Fruit fly (Drosophila melanogaster): Measurements from ENCODE around the gene Alg14.

dm6 chrX:15499996-15500904 is 28.3 kb downstream of the Alg14 start:
- TF ChIP-seq CG8159 (tag; optimal IDR thresholded peaks at IDR 0.05) = no peak
- TF ChIP-seq CG10348 (GFP tag; IDR thresholded peaks at IDR 0.05) = no peak
- no peak for TF ChIP-seq gl (tag; optimal IDR thresholded peaks at IDR 0.05)
- TF ChIP-seq D1 (tag; optimal IDR thresholded peaks at IDR 0.05) = no peak
- TF ChIP-seq CG13204 (GFP tag; optimal IDR thresholded peaks at IDR 0.05) = no peak
- TF ChIP-seq Pif1A (GFP tag; optimal IDR thresholded peaks at IDR 0.05) = no peak
